Fruit fly (Drosophila melanogaster) whole organism, adult: ENCODE data around the gene Adar.

Source experiments
- CG11617 ChIP-seq: fragments of 200-800 bp; sonication (Bioruptor generic); optimal IDR thresholded peaks from 2 replicates; lab custom pipeline; 2017; ENCODE audit warnings: mild to moderate bottlenecking, missing biosample characterization, missing genetic modification reagents, missing genetic modification characterization
- CG12768 ChIP-seq: fragments of 200-800 bp; sonication (Bioruptor generic); optimal IDR thresholded peaks from 2 replicates; lab custom pipeline; 2017; ENCODE audit warnings: missing biosample characterization, missing genetic modification characterization, mild to moderate bottlenecking, moderate library complexity, missing genetic modification reagents
- CG14711 ChIP-seq: fragments of 200-800 bp; sonication (Bioruptor generic); optimal IDR thresholded peaks from 2 replicates; lab custom pipeline; 2018; ENCODE audit warnings: missing biosample characterization, mild to moderate bottlenecking, missing genetic modification characterization, moderate library complexity
- CG1620 ChIP-seq: fragments of 200-800 bp; sonication (Bioruptor generic); optimal IDR thresholded peaks from 2 replicates; lab custom pipeline; 2016; ENCODE audit warnings: missing biosample characterization, missing genetic modification characterization
- CG7045 ChIP-seq: fragments of 200-800 bp; sonication (Bioruptor generic); optimal IDR thresholded peaks from 2 replicates; lab custom pipeline; 2017; ENCODE audit warnings: missing biosample characterization, mild to moderate bottlenecking, missing genetic modification characterization
- Clk ChIP-seq: fragments of 200-800 bp; sonication (Bioruptor generic); optimal IDR thresholded peaks from 2 replicates; lab custom pipeline; 2017; ENCODE audit warnings: missing biosample characterization, missing genetic modification characterization
- Crg-1 ChIP-seq: fragments of 200-800 bp; sonication (Bioruptor generic); optimal IDR thresholded peaks from 2 replicates; lab custom pipeline; 2016; ENCODE audit warnings: missing biosample characterization, missing genetic modification characterization
- Hr96 ChIP-seq: fragments of 200-800 bp; sonication (Bioruptor generic); optimal IDR thresholded peaks from 2 replicates; lab custom pipeline; 2016; ENCODE audit warnings: missing biosample characterization, missing genetic modification characterization
- bab1 ChIP-seq: fragments of 200-800 bp; sonication (Bioruptor generic); optimal IDR thresholded peaks from 3 replicates; lab custom pipeline; 2019; ENCODE audit warnings: missing biosample characterization, mild to moderate bottlenecking, missing genetic modification characterization, moderate library complexity
- cic ChIP-seq: fragments of 200-800 bp; sonication (Bioruptor generic); optimal IDR thresholded peaks from 2 replicates; lab custom pipeline; 2017; ENCODE audit warnings: missing biosample characterization, mild to moderate bottlenecking, missing genetic modification characterization, moderate library complexity
- cnc ChIP-seq, 2 experiments: fragments of >200 bp; optimal IDR thresholded peaks; 2 replicates each; lab custom pipeline; 2017
- kay ChIP-seq: fragments of 200-800 bp; sonication (Bioruptor generic); peaks from one replicate; lab custom pipeline; 2016; ENCODE audit warnings: missing biosample characterization, missing genetic modification characterization, borderline replicate concordance
- pad ChIP-seq: fragments of 200-800 bp; sonication (Bioruptor generic); optimal IDR thresholded peaks from 3 replicates; lab custom pipeline; 2017; ENCODE audit warnings: missing biosample characterization, missing genetic modification characterization, mild to moderate bottlenecking, moderate library complexity, missing genetic modification reagents
- toe ChIP-seq: fragments of 200-800 bp; sonication (Bioruptor generic); optimal IDR thresholded peaks from 2 replicates; lab custom pipeline; 2016; ENCODE audit warnings: missing biosample characterization, missing genetic modification characterization

- TF ChIP-seq toe: no peak
- TF ChIP-seq cnc (optimal IDR thresholded peaks at IDR 0.05; lab: Kevin White, UChicago): no peak
- TF ChIP-seq cic (GFP tag; lab: Kevin White, UChicago): no peak
- no peak for TF ChIP-seq CG12768 (GFP tag; lab: Kevin White, UChicago)
- no peak for TF ChIP-seq CG14711 (tag; lab: Kevin White, UChicago)
- TF ChIP-seq CG11617: no peak
- TF ChIP-seq Clk (GFP tag; lab: Kevin White, UChicago): no peak
- TF ChIP-seq Crg-1: no peak
- TF ChIP-seq CG7045 (GFP tag; lab: Kevin White, UChicago): no peak
- TF ChIP-seq Hr96: no peak
- no peak for TF ChIP-seq CG1620 (GFP tag; lab: Kevin White, UChicago)
- TF ChIP-seq bab1 (GFP tag; lab: Kevin White, UChicago): no peak
- no peak for TF ChIP-seq kay (GFP tag; lab: Kevin White, UChicago)
- TF ChIP-seq pad (GFP tag; lab: Kevin White, UChicago): no peak
Observed at dm6 chrX:1789266-1789665, 15.7 kb downstream of the Adar start, which contains the start of gene CG32806.
